Fruit fly (Drosophila melanogaster) whole organism: Measurements from ENCODE around the gene CG14736.

Experiments
- CG8478 ChIP-seq: fragments of >200 bp; optimal IDR thresholded peaks from 2 replicates; lab custom pipeline; 2018; ENCODE audit warnings: inconsistent platforms
- Dll ChIP-seq: fragments of >200 bp; optimal IDR thresholded peaks from 2 replicates; lab custom pipeline; 2017
- EcR ChIP-seq, 2 experiments: fragments of >200 bp; optimal IDR thresholded peaks; 2 replicates each; lab custom pipeline; 2017; ENCODE audit warnings: missing biosample characterization in 2 of 2, missing genetic modification characterization in 2 of 2, missing genetic modification reagents in 2 of 2
- pan ChIP-seq: fragments of >200 bp; optimal IDR thresholded peaks from 2 replicates; lab custom pipeline; 2017
- psq ChIP-seq: fragments of >200 bp; optimal IDR thresholded peaks from 2 replicates; lab custom pipeline; 2017
- usp ChIP-seq: fragments of >200 bp; optimal IDR thresholded peaks from 2 replicates; lab custom pipeline; 2017; ENCODE audit warnings: missing biosample characterization, missing genetic modification characterization, mixed read lengths

- TF ChIP-seq Dll (lab: Kevin White, UChicago) (no peak), psq (no peak), EcR (GFP tag; optimal IDR thresholded peaks at IDR 0.05; lab: Kevin White, UChicago) (no peak), usp (GFP tag; lab: Kevin White, UChicago) (no peak), CG8478 (lab: Kevin White, UChicago) (no peak), pan (lab: Kevin White, UChicago) (no peak)
These were observed at the start of gene CG14736 for dm6 chr3R:12040228-12040627.
